Worm (Caenorhabditis elegans) whole organism, L2 larva: Measurements from ENCODE around the gene T10D4.7.

Experiments
- fos-1 ChIP-seq: fragments of 150-350 bp; optimal IDR thresholded peaks from 2 replicates; lab custom pipeline; 2014; ENCODE audit warnings: missing biosample characterization, missing genetic modification characterization
- lsy-2 ChIP-seq, 2 experiments: fragments of 150-350 bp in 1 of 2; sonication (generic microtip) in 1 of 2; optimal IDR thresholded peaks; 2 replicates each; lab custom pipeline; 2014 to 2017; ENCODE audit warnings: missing biosample characterization in 2 of 2, missing genetic modification characterization in 2 of 2
- mdl-1 ChIP-seq, 2 experiments: fragments of 150-350 bp in 1 of 2; sonication (generic microtip) in 1 of 2; optimal IDR thresholded peaks; 2 replicates each; lab custom pipeline; 2017; ENCODE audit warnings: missing biosample characterization in 2 of 2, missing genetic modification characterization in 2 of 2
- unc-62 ChIP-seq: fragments of 150-350 bp; optimal IDR thresholded peaks from 2 replicates; lab custom pipeline; 2014; ENCODE audit warnings: missing biosample characterization, missing genetic modification reagents, missing genetic modification characterization

- TF ChIP-seq fos-1 (tag; lab: Kevin White, UChicago) (no peak), lsy-2 (tag; optimal IDR thresholded peaks at IDR 0.05; lab: Kevin White, UChicago) (no peak), unc-62 (GFP tag; lab: Kevin White, UChicago) (no peak), mdl-1 (tag; optimal IDR thresholded peaks at IDR 0.05; lab: Kevin White, UChicago) (no peak)
Measured at ce11 chrII:3096857-3097256, 20.7 kb upstream of the T10D4.7 start, which contains the start of gene Y25C1A.14.
